Fruit fly (Drosophila melanogaster): ENCODE data around the gene Lkr.

The Lkr gene

dm6 chr3L:5554377-5554776, 25.2 kb upstream of the Lkr start:
- TF ChIP-seq Snoo (tag; optimal IDR thresholded peaks at IDR 0.05) (peak; percentile 54), rn (GFP tag; IDR thresholded peaks at IDR 0.05) (no peak), Pif1B (GFP tag; optimal IDR thresholded peaks at IDR 0.05) (peak; percentile 56), CG32121 (GFP tag; IDR thresholded peaks at IDR 0.05) (no peak; the same call in 1 of the 2 replicates), CG9948 (tag; optimal IDR thresholded peaks at IDR 0.05) (peak; percentile 27), CG17806 (tag; optimal IDR thresholded peaks at IDR 0.05) (peak; percentile 38), CG8301 (tag; optimal IDR thresholded peaks at IDR 0.05) (no peak), CG15710 (tag; optimal IDR thresholded peaks at IDR 0.05) (peak; percentile 48), CG4496 (GFP tag; IDR thresholded peaks at IDR 0.05) (0 out of 3 replicates have a peak, but pooled peaks have one; percentile 55), CG34367 (tag; optimal IDR thresholded peaks at IDR 0.05) (peak; percentile 1)

- TF ChIP-seq EcR (GFP tag; optimal IDR thresholded peaks at IDR 0.05) (peak; percentile 97), CG8301 (tag; optimal IDR thresholded peaks at IDR 0.05) (no peak)
Measured at dm6 chr3L:5553717-5554116, 24.6 kb upstream of the Lkr start.

dm6 chr3L:5551087-5551486, 21.9 kb upstream of the Lkr start, which contains the start of gene frm:
Gene frm (minus strand): TSS chr3L:5551159.
- TF ChIP-seq CG15710 (tag; optimal IDR thresholded peaks at IDR 0.05), result peak; percentile 39
- peak; percentile 52 for TF ChIP-seq CG13204 (GFP tag; optimal IDR thresholded peaks at IDR 0.05)
- no peak for TF ChIP-seq CG32121 (GFP tag; IDR thresholded peaks at IDR 0.05)
- TF ChIP-seq EcR (GFP tag; optimal IDR thresholded peaks at IDR 0.05), result peak; percentile 61
- TF ChIP-seq Snoo (tag; optimal IDR thresholded peaks at IDR 0.05), result peak; percentile 41
- no peak for TF ChIP-seq CG8301 (tag; optimal IDR thresholded peaks at IDR 0.05)
- no peak for TF ChIP-seq CG9948 (tag; optimal IDR thresholded peaks at IDR 0.05)
- peak; percentile 35 for TF ChIP-seq CG8159 (tag; optimal IDR thresholded peaks at IDR 0.05)
- TF ChIP-seq CG12605 (GFP tag; IDR thresholded peaks at IDR 0.05), result no peak; the same call in 1 of the 2 replicates
- no peak for TF ChIP-seq CG10348 (GFP tag; IDR thresholded peaks at IDR 0.05)
- TF ChIP-seq fd96Ca (GFP tag; IDR thresholded peaks at IDR 0.05), result 0 out of 3 replicates have a peak, but pooled peaks have one; percentile 23
- TF ChIP-seq rn (GFP tag; IDR thresholded peaks at IDR 0.05), result no peak
- TF ChIP-seq D1 (tag; optimal IDR thresholded peaks at IDR 0.05), result no peak
- peak; percentile 21 for TF ChIP-seq Pif1A (GFP tag; optimal IDR thresholded peaks at IDR 0.05)
- peak; percentile 23 for TF ChIP-seq CG17806 (tag; optimal IDR thresholded peaks at IDR 0.05)
- TF ChIP-seq Pif1B (GFP tag; optimal IDR thresholded peaks at IDR 0.05), result peak; percentile 34
- no peak for TF ChIP-seq CG14655 (GFP tag; optimal IDR thresholded peaks at IDR 0.05)
- TF ChIP-seq CG34367 (tag; optimal IDR thresholded peaks at IDR 0.05), result peak; percentile 44
- no peak for TF ChIP-seq Ets98B (GFP tag; IDR thresholded peaks at IDR 0.05)
- TF ChIP-seq gl (tag; optimal IDR thresholded peaks at IDR 0.05), result peak; percentile 81
- TF ChIP-seq CG4496 (GFP tag; IDR thresholded peaks at IDR 0.05), result no peak

- TF ChIP-seq D1 (tag; optimal IDR thresholded peaks at IDR 0.05) (no peak), EcR (GFP tag; optimal IDR thresholded peaks at IDR 0.05) (peak; percentile 91)
Measured at dm6 chr3L:5548524-5549084, 19.5 kb upstream of the Lkr start.

- no peak for TF ChIP-seq CG10348 (GFP tag; IDR thresholded peaks at IDR 0.05)
- TF ChIP-seq Pif1B (GFP tag; optimal IDR thresholded peaks at IDR 0.05), result no peak
- no peak for TF ChIP-seq CG34367 (tag; optimal IDR thresholded peaks at IDR 0.05)
- TF ChIP-seq CG14655 (GFP tag; optimal IDR thresholded peaks at IDR 0.05), result no peak
- no peak for TF ChIP-seq CG13204 (GFP tag; optimal IDR thresholded peaks at IDR 0.05)
- no peak for TF ChIP-seq Snoo (tag; optimal IDR thresholded peaks at IDR 0.05)
- no peak for TF ChIP-seq gl (tag; optimal IDR thresholded peaks at IDR 0.05)
- TF ChIP-seq rn (GFP tag; IDR thresholded peaks at IDR 0.05), result no peak
- TF ChIP-seq CG8301 (tag; optimal IDR thresholded peaks at IDR 0.05), result no peak
- no peak for TF ChIP-seq CG32121 (GFP tag; IDR thresholded peaks at IDR 0.05)
- no peak for TF ChIP-seq D1 (tag; optimal IDR thresholded peaks at IDR 0.05)
- TF ChIP-seq CG12605 (GFP tag; IDR thresholded peaks at IDR 0.05), result no peak
- no peak for TF ChIP-seq CG8159 (tag; optimal IDR thresholded peaks at IDR 0.05)
- TF ChIP-seq CG9948 (tag; optimal IDR thresholded peaks at IDR 0.05), result no peak
- TF ChIP-seq Ets98B (GFP tag; IDR thresholded peaks at IDR 0.05), result no peak
- TF ChIP-seq EcR (GFP tag; optimal IDR thresholded peaks at IDR 0.05), result no peak
- TF ChIP-seq Pif1A (GFP tag; optimal IDR thresholded peaks at IDR 0.05), result no peak
Measured at dm6 chr3L:5542772-5543371, 13.7 kb upstream of the Lkr start.

dm6 chr3L:5540637-5541241, 11.6 kb upstream of the Lkr start:
- no peak for TF ChIP-seq gl (tag; optimal IDR thresholded peaks at IDR 0.05)
- TF ChIP-seq CG15710 (tag; optimal IDR thresholded peaks at IDR 0.05), result no peak
- TF ChIP-seq CG10348 (GFP tag; IDR thresholded peaks at IDR 0.05), result no peak
- TF ChIP-seq CG8301 (tag; optimal IDR thresholded peaks at IDR 0.05), result no peak
- no peak for TF ChIP-seq CG13204 (GFP tag; optimal IDR thresholded peaks at IDR 0.05)
- TF ChIP-seq Snoo (tag; optimal IDR thresholded peaks at IDR 0.05), result no peak
- no peak for TF ChIP-seq CG8159 (tag; optimal IDR thresholded peaks at IDR 0.05)
- TF ChIP-seq fd96Ca (GFP tag; IDR thresholded peaks at IDR 0.05), result no peak
- TF ChIP-seq D1 (tag; optimal IDR thresholded peaks at IDR 0.05), result no peak
- TF ChIP-seq Ets98B (GFP tag; IDR thresholded peaks at IDR 0.05), result no peak

All from whole organism, pupa.